Fruit fly (Drosophila melanogaster) whole organism, embryonic: Measurements from ENCODE around the gene COX5B.

Source experiments
- CG11696 ChIP-seq: fragments of 200-800 bp; sonication (Bioruptor generic); IDR thresholded peaks from 2 replicates; pipeline ENCODE4 v1.3.6; 2022; ENCODE audit warnings: missing biosample characterization, missing genetic modification characterization
- CG12299 ChIP-seq: fragments of 200-800 bp; sonication (Bioruptor generic); optimal IDR thresholded peaks from 2 replicates; lab custom pipeline; 2018; ENCODE audit warnings: missing biosample characterization, mild to moderate bottlenecking, missing genetic modification characterization
- CG1233 ChIP-seq: fragments of 200-800 bp; sonication (Bioruptor generic); optimal IDR thresholded peaks from 4 replicates; lab custom pipeline; 2018; ENCODE audit warnings: missing biosample characterization, mild to moderate bottlenecking, missing genetic modification characterization
- CG12744 ChIP-seq: fragments of 200-800 bp; sonication (Bioruptor generic); optimal IDR thresholded peaks from 2 replicates; lab custom pipeline; 2016; ENCODE audit warnings: missing biosample characterization, missing genetic modification characterization
- CG13123 ChIP-seq: fragments of 200-800 bp; sonication (Bioruptor generic); optimal IDR thresholded peaks from 2 replicates; lab custom pipeline; 2016; ENCODE audit warnings: missing biosample characterization, missing genetic modification characterization
- CG14050 ChIP-seq: fragments of 200-800 bp; sonication (Bioruptor generic); IDR thresholded peaks from 3 replicates; pipeline ENCODE4 v1.3.6; 2022; ENCODE audit warnings: missing biosample characterization, missing genetic modification characterization
- CG16813 ChIP-seq: fragments of 200-800 bp; sonication (Bioruptor generic); IDR thresholded peaks from 3 replicates; pipeline ENCODE4 v1.3.6; 2022; ENCODE audit warnings: missing biosample characterization, missing genetic modification characterization; ENCODE audit not compliant: partially characterized antibody
- CG17359 ChIP-seq: fragments of 200-800 bp; sonication (Bioruptor generic); optimal IDR thresholded peaks from 3 replicates; lab custom pipeline; 2018; ENCODE audit warnings: missing biosample characterization, mild to moderate bottlenecking, missing genetic modification characterization, moderate library complexity
- CG17912 ChIP-seq: fragments of 200-800 bp; sonication (Bioruptor generic); optimal IDR thresholded peaks from 2 replicates; lab custom pipeline; 2018; ENCODE audit warnings: missing biosample characterization, mild to moderate bottlenecking, missing genetic modification characterization
- CG2199 ChIP-seq: fragments of 200-800 bp; sonication (Bioruptor generic); IDR thresholded peaks from 3 replicates; pipeline ENCODE4 v1.3.6; 2022; ENCODE audit warnings: missing biosample characterization, missing genetic modification characterization
- CG30403 ChIP-seq: fragments of 200-800 bp; sonication (Bioruptor generic); optimal IDR thresholded peaks from 3 replicates; lab custom pipeline; 2016; ENCODE audit warnings: missing biosample characterization, missing genetic modification characterization
- CG3065 ChIP-seq: fragments of 200-800 bp; sonication (Bioruptor generic); optimal IDR thresholded peaks from 2 replicates; lab custom pipeline; 2016; ENCODE audit warnings: missing biosample characterization, missing genetic modification characterization
- CG31441 ChIP-seq: fragments of 200-800 bp; sonication (Bioruptor generic); IDR thresholded peaks from 2 replicates; pipeline ENCODE4 v1.3.6; 2022; ENCODE audit warnings: missing biosample characterization, missing genetic modification characterization
- CG3847 ChIP-seq: fragments of 200-800 bp; sonication (Bioruptor generic); IDR thresholded peaks from 2 replicates; pipeline ENCODE4 v1.3.6; 2022; ENCODE audit warnings: missing biosample characterization, missing genetic modification characterization
- CG4328 ChIP-seq: fragments of 200-800 bp; sonication (Bioruptor generic); optimal IDR thresholded peaks from 3 replicates; lab custom pipeline; 2017; ENCODE audit warnings: missing biosample characterization, missing genetic modification reagents, missing genetic modification characterization
- CG4854 ChIP-seq: fragments of 200-800 bp; sonication (Bioruptor generic); optimal IDR thresholded peaks from 2 replicates; lab custom pipeline; 2016; ENCODE audit warnings: missing biosample characterization, missing genetic modification characterization, inconsistent platforms
- CG6791 ChIP-seq: fragments of 200-800 bp; sonication (Bioruptor generic); IDR thresholded peaks from 3 replicates; pipeline ENCODE4 v1.3.6; 2022; ENCODE audit warnings: missing biosample characterization, missing genetic modification characterization; ENCODE audit not compliant: partially characterized antibody
- Camta ChIP-seq: fragments of 200-800 bp; sonication (Bioruptor generic); optimal IDR thresholded peaks from 2 replicates; lab custom pipeline; 2016; ENCODE audit warnings: missing biosample characterization, missing genetic modification characterization
- ERR ChIP-seq: fragments of 200-800 bp; sonication (Bioruptor generic); optimal IDR thresholded peaks from 2 replicates; lab custom pipeline; 2016; ENCODE audit warnings: missing biosample characterization, missing genetic modification characterization
- Ets97D ChIP-seq: fragments of 200-800 bp; sonication (Bioruptor generic); optimal IDR thresholded peaks from 3 replicates; lab custom pipeline; 2016; ENCODE audit warnings: missing biosample characterization, missing genetic modification characterization
- HLHmδ ChIP-seq: fragments of 200-800 bp; sonication (Bioruptor generic); optimal IDR thresholded peaks from 2 replicates; lab custom pipeline; 2018; ENCODE audit warnings: missing biosample characterization, mild to moderate bottlenecking, missing genetic modification characterization, moderate library complexity
- Med ChIP-seq: fragments of 200-800 bp; sonication (Bioruptor generic); peaks from one replicate; lab custom pipeline; 2016; ENCODE audit warnings: missing biosample characterization, missing genetic modification characterization, mild to moderate bottlenecking, inconsistent platforms, moderate library complexity
- Mrtf ChIP-seq: fragments of 200-800 bp; sonication (Bioruptor generic); IDR thresholded peaks from 3 replicates; pipeline ENCODE4 v1.3.6; 2022; ENCODE audit warnings: missing biosample characterization, missing genetic modification characterization
- Side ChIP-seq: fragments of 200-800 bp; sonication (Bioruptor generic); optimal IDR thresholded peaks from 2 replicates; lab custom pipeline; 2016; ENCODE audit warnings: missing biosample characterization, missing genetic modification characterization
- Xbp1 ChIP-seq: fragments of 200-800 bp; sonication (Bioruptor generic); optimal IDR thresholded peaks from 3 replicates; lab custom pipeline; 2016; ENCODE audit warnings: missing biosample characterization, mild to moderate bottlenecking, missing genetic modification characterization
- cad ChIP-seq: fragments of >200 bp; optimal IDR thresholded peaks from 2 replicates; lab custom pipeline; 2017; ENCODE audit warnings: missing biosample characterization, missing genetic modification characterization
- caup ChIP-seq: fragments of 200-800 bp; sonication (Bioruptor generic); optimal IDR thresholded peaks from 3 replicates; lab custom pipeline; 2017; ENCODE audit warnings: missing biosample characterization, mild to moderate bottlenecking, missing genetic modification characterization, moderate library complexity; ENCODE audit not compliant: severe bottlenecking
- crc ChIP-seq: fragments of 200-800 bp; sonication (Bioruptor generic); optimal IDR thresholded peaks from 2 replicates; lab custom pipeline; 2016; ENCODE audit warnings: missing biosample characterization, missing genetic modification characterization
- crp ChIP-seq, 2 experiments: fragments of 200-800 bp; sonication (Bioruptor generic); optimal IDR thresholded peaks; 2 replicates in 1 of 2; 3 replicates in 1 of 2; lab custom pipeline; 2017; ENCODE audit warnings: missing biosample characterization in 2 of 2, missing genetic modification characterization in 2 of 2, mild to moderate bottlenecking in 1 of 2, moderate library complexity in 1 of 2
- en ChIP-seq: fragments of 200-800 bp; sonication (Bioruptor generic); optimal IDR thresholded peaks from 2 replicates; lab custom pipeline; 2016; ENCODE audit warnings: missing biosample characterization, missing genetic modification characterization
- fd64A ChIP-seq: fragments of 200-800 bp; sonication (Bioruptor generic); optimal IDR thresholded peaks from 3 replicates; lab custom pipeline; 2018; ENCODE audit warnings: missing biosample characterization, mild to moderate bottlenecking, missing genetic modification characterization
- ftz-f1 ChIP-seq: fragments of 200-800 bp; sonication (Bioruptor generic); optimal IDR thresholded peaks from 2 replicates; lab custom pipeline; 2016; ENCODE audit warnings: missing biosample characterization, missing genetic modification characterization
- gcm ChIP-seq: fragments of 200-800 bp; sonication (Bioruptor generic); optimal IDR thresholded peaks from 2 replicates; lab custom pipeline; 2019; ENCODE audit warnings: missing biosample characterization, mild to moderate bottlenecking, missing genetic modification characterization, moderate library complexity
- gcm2 ChIP-seq: fragments of 200-800 bp; sonication (Bioruptor generic); optimal IDR thresholded peaks from 2 replicates; lab custom pipeline; 2016; ENCODE audit warnings: missing biosample characterization, missing genetic modification characterization
- grn ChIP-seq: fragments of 200-800 bp; sonication (Bioruptor generic); optimal IDR thresholded peaks from 3 replicates; lab custom pipeline; 2017; ENCODE audit warnings: missing biosample characterization, missing genetic modification characterization
- hb ChIP-seq: fragments of 200-800 bp; sonication (Bioruptor generic); IDR thresholded peaks from 3 replicates; pipeline ENCODE4 v1.3.6; 2022; ENCODE audit warnings: missing biosample characterization, missing genetic modification characterization; ENCODE audit not compliant: partially characterized antibody
- knrl ChIP-seq: fragments of 200-800 bp; sonication (Bioruptor generic); IDR thresholded peaks from 3 replicates; pipeline ENCODE4 v1.3.6; 2022; ENCODE audit warnings: missing biosample characterization, missing genetic modification characterization; ENCODE audit not compliant: partially characterized antibody
- nmo ChIP-seq: fragments of 200-800 bp; sonication (Bioruptor generic); optimal IDR thresholded peaks from 2 replicates; lab custom pipeline; 2018; ENCODE audit warnings: missing biosample characterization, mild to moderate bottlenecking, missing genetic modification characterization, moderate library complexity
- sima ChIP-seq: fragments of 200-800 bp; sonication (Bioruptor generic); optimal IDR thresholded peaks from 2 replicates; lab custom pipeline; 2016; ENCODE audit warnings: missing biosample characterization, missing genetic modification characterization
- slbo ChIP-seq: fragments of 200-800 bp; sonication (Bioruptor generic); IDR thresholded peaks from 2 replicates; pipeline ENCODE4 v1.3.6; 2022; ENCODE audit warnings: missing biosample characterization, missing genetic modification characterization
- sqz ChIP-seq: fragments of 200-800 bp; sonication (Bioruptor generic); optimal IDR thresholded peaks from 3 replicates; lab custom pipeline; 2018; ENCODE audit warnings: missing biosample characterization, mild to moderate bottlenecking, missing genetic modification characterization
- stwl ChIP-seq: fragments of 200-800 bp; sonication (Bioruptor generic); optimal IDR thresholded peaks from 3 replicates; lab custom pipeline; 2018; ENCODE audit warnings: missing biosample characterization, mild to moderate bottlenecking, missing genetic modification characterization, moderate library complexity
- tap ChIP-seq: fragments of 200-800 bp; optimal IDR thresholded peaks from 3 replicates; lab custom pipeline; 2019; ENCODE audit warnings: missing biosample characterization, mild to moderate bottlenecking, missing genetic modification characterization, moderate library complexity
- tin ChIP-seq: fragments of 200-800 bp; sonication (Bioruptor generic); optimal IDR thresholded peaks from 3 replicates; lab custom pipeline; 2016; ENCODE audit warnings: missing biosample characterization, missing genetic modification characterization
- trh ChIP-seq: fragments of 200-800 bp; sonication (Bioruptor generic); optimal IDR thresholded peaks from 2 replicates; lab custom pipeline; 2016; ENCODE audit warnings: missing biosample characterization, missing genetic modification characterization
- twi ChIP-seq: fragments of 200-800 bp; optimal IDR thresholded peaks from 2 replicates; lab custom pipeline; 2019; ENCODE audit warnings: missing biosample characterization, mild to moderate bottlenecking, missing genetic modification characterization, moderate library complexity
- tx ChIP-seq: fragments of 200-800 bp; sonication (Bioruptor generic); optimal IDR thresholded peaks from 2 replicates; lab custom pipeline; 2016; ENCODE audit warnings: missing biosample characterization, missing genetic modification characterization
- vnd ChIP-seq: fragments of 200-800 bp; sonication (Bioruptor generic); IDR thresholded peaks from 3 replicates; pipeline ENCODE4 v1.3.6; 2022; ENCODE audit warnings: missing biosample characterization, missing genetic modification characterization; ENCODE audit not compliant: partially characterized antibody

COX5B gene

dm6 chr2L:6557429-6558384 lies at the start of gene COX5B, which contains the start of gene IFT52 (continued):
- TF ChIP-seq CG16813 (GFP tag; lab: Robert Waterston, UW) (peak; percentile 44), Med (GFP tag; lab: Kevin White, UChicago) (peak; percentile 97), CG3847 (GFP tag; lab: Robert Waterston, UW) (peak; percentile 93), CG14050 (GFP tag; lab: Robert Waterston, UW) (peak; percentile 35; the same call in 1 of the 3 replicates), CG1233 (GFP tag; lab: Kevin White, UChicago) (peak; percentile 63), CG31441 (GFP tag; lab: Robert Waterston, UW) (peak; percentile 61), sqz (GFP tag; lab: Kevin White, UChicago) (peak; percentile 51), caup (GFP tag; lab: Kevin White, UChicago) (peak; percentile 70), gcm (GFP tag; lab: Kevin White, UChicago) (no peak), ERR (GFP tag; lab: Kevin White, UChicago) (peak; percentile 54), Ets97D (GFP tag; lab: Kevin White, UChicago) (peak; percentile 82), trh (GFP tag; lab: Kevin White, UChicago) (peak; percentile 68), tap (tag; lab: Kevin White, UChicago) (no peak), knrl (GFP tag; lab: Robert Waterston, UW) (peak; percentile 51; the same call in 1 of the 3 replicates), CG6791 (GFP tag; lab: Robert Waterston, UW) (peak; percentile 60; the same call in 2 of the 3 replicates), gcm2 (GFP tag; lab: Kevin White, UChicago) (no peak), CG13123 (GFP tag; lab: Kevin White, UChicago) (peak; percentile 30), fd64A (GFP tag; lab: Kevin White, UChicago) (no peak), crp (GFP tag; optimal IDR thresholded peaks at IDR 0.05; lab: Kevin White, UChicago) (peak in 1 of 2 experiments; percentile 28), Mrtf (peak; percentile 30; the same call in 1 of the 3 replicates), Camta (GFP tag; lab: Kevin White, UChicago) (peak; percentile 56), grn (GFP tag; lab: Kevin White, UChicago) (peak; percentile 14), twi (tag; lab: Kevin White, UChicago) (peak; percentile 20), slbo (peak; percentile 89), stwl (tag; lab: Kevin White, UChicago) (peak; percentile 95), CG4328 (GFP tag; lab: Kevin White, UChicago) (no peak), tin (GFP tag; lab: Kevin White, UChicago) (peak; percentile 84), CG30403 (GFP tag; lab: Kevin White, UChicago) (peak; percentile 27), nmo (GFP tag; lab: Kevin White, UChicago) (peak; percentile 72), Side (GFP tag; lab: Kevin White, UChicago) (peak; percentile 40), en (GFP tag; lab: Kevin White, UChicago) (no peak), CG2199 (GFP tag; lab: Robert Waterston, UW) (0 out of 3 replicates have a peak, but pooled peaks have one; percentile 15), tx (GFP tag; lab: Kevin White, UChicago) (no peak), Xbp1 (GFP tag; lab: Kevin White, UChicago) (peak; percentile 87), CG12299 (tag; lab: Kevin White, UChicago) (peak; percentile 26), CG17912 (GFP tag; lab: Kevin White, UChicago) (peak; percentile 24), cad (no peak), HLHmδ (GFP tag; lab: Kevin White, UChicago) (no peak), crc (GFP tag; lab: Kevin White, UChicago) (peak; percentile 50), sima (no peak), hb (GFP tag; lab: Robert Waterston, UW) (no peak), ftz-f1 (GFP tag; lab: Kevin White, UChicago) (peak; percentile 63), CG17359 (peak; percentile 68), CG12744 (GFP tag; lab: Kevin White, UChicago) (peak; percentile 52), vnd (GFP tag; lab: Robert Waterston, UW) (0 out of 3 replicates have a peak, but pooled peaks have one; percentile 10), CG4854 (GFP tag; lab: Kevin White, UChicago) (peak; percentile 77), CG3065 (no peak), CG11696 (no peak)
